Worm (Caenorhabditis elegans): ENCODE data around the gene M151.1.

Gene M151.1

DNA sequence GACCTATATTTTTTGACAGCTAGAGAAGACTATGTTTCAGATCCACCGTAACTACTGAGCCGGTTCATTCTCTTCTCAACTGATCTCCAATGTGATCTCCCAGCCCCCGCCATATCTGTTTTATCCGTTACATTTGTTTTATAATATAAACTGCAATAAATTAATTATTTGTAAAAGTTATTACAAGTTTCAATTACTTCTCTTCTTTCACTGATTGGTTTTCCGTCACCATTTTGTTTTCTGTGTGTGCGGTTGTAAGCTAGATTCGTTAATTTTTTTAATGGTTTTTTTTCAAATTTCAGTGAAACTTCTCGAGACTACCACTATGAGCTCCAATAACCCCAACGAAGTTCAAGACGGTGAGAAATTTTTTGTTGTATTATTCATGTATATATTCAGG, 10.5 kb upstream of the M151.1 start, which contains the start of gene M151.2:
M151.2 (plus strand) TSS at position 301 of the 400 bp plus-strand sequence.
- no peak for TF ChIP-seq klf-2 (GFP tag; conservative IDR thresholded peaks at IDR 0.05)
- TF ChIP-seq ztf-29 (GFP tag; IDR thresholded peaks at IDR 0.05) = no peak

- TF ChIP-seq ztf-23 (GFP tag; IDR thresholded peaks at IDR 0.05) = no peak
- no peak for TF ChIP-seq med-1 (GFP tag; optimal IDR thresholded peaks at IDR 0.05; ENCODE audit: insufficient read depth)
- TF ChIP-seq ztf-29 (GFP tag; IDR thresholded peaks at IDR 0.05) = no peak
- no peak for TF ChIP-seq flt-1 (GFP tag; IDR thresholded peaks at IDR 0.05)
- no peak for TF ChIP-seq tab-1 (GFP tag; IDR thresholded peaks at IDR 0.05)
- TF ChIP-seq cog-1 (tag; optimal IDR thresholded peaks at IDR 0.05) = no peak
- TF ChIP-seq klf-2 (GFP tag; conservative IDR thresholded peaks at IDR 0.05) = no peak
- no peak for TF ChIP-seq T22C8.4 (GFP tag; IDR thresholded peaks at IDR 0.05)
- TF ChIP-seq ref-1 (GFP tag; conservative IDR thresholded peaks at IDR 0.05) = no peak
Measured at ce11 chrII:3634765-3635164, 6.5 kb upstream of the M151.1 start.

- TF ChIP-seq klf-2 (GFP tag; conservative IDR thresholded peaks at IDR 0.05) (no peak), flt-1 (GFP tag; IDR thresholded peaks at IDR 0.05) (no peak), ref-1 (GFP tag; conservative IDR thresholded peaks at IDR 0.05) (no peak), med-1 (GFP tag; optimal IDR thresholded peaks at IDR 0.05; ENCODE audit: insufficient read depth) (no peak), T22C8.4 (GFP tag; IDR thresholded peaks at IDR 0.05) (no peak), ztf-23 (GFP tag; IDR thresholded peaks at IDR 0.05) (no peak), tab-1 (GFP tag; IDR thresholded peaks at IDR 0.05) (no peak), ztf-29 (GFP tag; IDR thresholded peaks at IDR 0.05) (no peak), cog-1 (tag; optimal IDR thresholded peaks at IDR 0.05) (no peak)
Measured at ce11 chrII:3639238-3639637, 2.1 kb upstream of the M151.1 start, which contains the start of gene fbxb-31. Gene fbxb-31, minus strand, starts transcription at chrII:3639338.

ce11 chrII:3640197-3640596, 1.1 kb upstream of the M151.1 start, which contains the start of gene M151.10:
Gene M151.10, minus strand, starts transcription at chrII:3640297.
- TF ChIP-seq klf-2 (GFP tag; conservative IDR thresholded peaks at IDR 0.05) (no peak), ztf-29 (GFP tag; IDR thresholded peaks at IDR 0.05) (no peak), flt-1 (GFP tag; IDR thresholded peaks at IDR 0.05) (no peak), ref-1 (GFP tag; conservative IDR thresholded peaks at IDR 0.05) (no peak), med-1 (GFP tag; optimal IDR thresholded peaks at IDR 0.05; ENCODE audit: insufficient read depth) (no peak), T22C8.4 (GFP tag; IDR thresholded peaks at IDR 0.05) (no peak), ztf-23 (GFP tag; IDR thresholded peaks at IDR 0.05) (no peak), tab-1 (GFP tag; IDR thresholded peaks at IDR 0.05) (no peak), cog-1 (tag; optimal IDR thresholded peaks at IDR 0.05) (no peak)

DNA sequence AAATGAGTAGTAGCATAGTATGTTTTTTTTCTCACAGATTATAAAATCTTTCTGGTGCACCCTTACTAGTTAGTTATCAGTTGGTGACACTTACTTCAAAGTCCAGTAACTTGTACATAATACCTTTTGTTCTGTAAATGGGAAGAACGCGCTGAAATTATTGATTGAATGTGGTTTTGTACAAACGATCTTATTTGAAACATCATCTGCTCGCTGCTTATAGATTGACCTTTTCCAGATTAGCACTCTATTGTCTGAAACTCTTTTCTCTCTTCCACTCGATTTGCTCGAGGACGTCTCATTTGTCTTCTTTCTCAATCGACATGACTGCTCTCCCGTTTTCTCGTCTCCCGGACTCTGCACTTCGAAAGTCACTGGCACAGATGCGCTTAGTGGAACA, 5.8 kb downstream of the M151.1 start, which contains the start of gene fbxb-33:
fbxb-33 (plus strand) TSS at position 301 of the 400 bp plus-strand sequence.
- no peak for TF ChIP-seq ref-1 (GFP tag; conservative IDR thresholded peaks at IDR 0.05)
- TF ChIP-seq cog-1 (tag; optimal IDR thresholded peaks at IDR 0.05) = no peak
- TF ChIP-seq med-1 (GFP tag; optimal IDR thresholded peaks at IDR 0.05; ENCODE audit: insufficient read depth) = no peak
- no peak for TF ChIP-seq T22C8.4 (GFP tag; IDR thresholded peaks at IDR 0.05)
- no peak for TF ChIP-seq ztf-29 (GFP tag; IDR thresholded peaks at IDR 0.05)
- TF ChIP-seq klf-2 (GFP tag; conservative IDR thresholded peaks at IDR 0.05) = no peak
- no peak for TF ChIP-seq ztf-23 (GFP tag; IDR thresholded peaks at IDR 0.05)
- TF ChIP-seq tab-1 (GFP tag; IDR thresholded peaks at IDR 0.05) = no peak
- TF ChIP-seq flt-1 (GFP tag; IDR thresholded peaks at IDR 0.05) = no peak

DNA sequence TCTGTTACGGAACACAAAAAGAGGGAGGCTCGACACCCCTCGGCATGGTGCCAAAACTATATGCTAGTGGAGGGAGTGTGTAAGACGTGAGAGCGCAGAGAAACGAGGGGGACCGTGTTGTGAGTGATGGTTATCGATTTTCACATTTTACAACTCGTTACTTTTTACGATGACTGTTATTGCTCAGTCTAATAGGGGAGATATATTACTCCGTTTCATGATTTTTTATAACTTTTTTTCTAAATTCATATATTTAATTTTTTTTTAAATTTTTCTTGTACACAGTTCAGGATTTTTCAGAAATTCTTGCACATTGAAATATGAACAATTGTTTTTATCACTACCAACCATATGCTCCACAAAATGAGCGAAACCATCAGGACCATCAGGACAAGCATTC, 14.1 kb downstream of the M151.1 start, which contains the start of gene F19B10.5:
F19B10.5 (plus strand) TSS at position 301 of the 400 bp plus-strand sequence.
- no peak for TF ChIP-seq flt-1 (GFP tag; IDR thresholded peaks at IDR 0.05)
- no peak for TF ChIP-seq med-1 (GFP tag; optimal IDR thresholded peaks at IDR 0.05; ENCODE audit: insufficient read depth)
- no peak for TF ChIP-seq ztf-29 (GFP tag; IDR thresholded peaks at IDR 0.05)
- no peak for TF ChIP-seq cog-1 (tag; optimal IDR thresholded peaks at IDR 0.05)
- no peak for TF ChIP-seq ztf-23 (GFP tag; IDR thresholded peaks at IDR 0.05)
- TF ChIP-seq T22C8.4 (GFP tag; IDR thresholded peaks at IDR 0.05) = no peak
- TF ChIP-seq klf-2 (GFP tag; conservative IDR thresholded peaks at IDR 0.05) = no peak
- TF ChIP-seq tab-1 (GFP tag; IDR thresholded peaks at IDR 0.05) = no peak
- TF ChIP-seq ref-1 (GFP tag; conservative IDR thresholded peaks at IDR 0.05) = no peak

DNA sequence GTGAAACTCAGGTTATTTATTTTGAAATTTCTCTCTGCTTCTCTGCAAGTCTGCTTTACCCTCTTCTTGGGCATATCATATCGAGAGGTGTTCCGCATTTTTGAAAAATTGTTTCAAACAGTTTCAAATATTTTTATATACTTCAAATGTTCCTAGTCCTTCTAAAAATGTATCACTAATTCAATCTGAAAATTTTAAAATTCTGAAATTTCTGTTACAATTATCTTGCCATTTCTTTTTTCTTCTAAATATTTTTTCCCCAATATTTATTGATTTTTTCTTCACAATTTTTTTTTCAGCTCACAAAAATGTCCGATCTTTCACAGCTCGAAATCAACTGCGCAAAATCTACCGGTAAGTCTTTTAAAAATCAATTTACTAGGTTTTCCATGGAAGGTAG, 18.5 kb downstream of the M151.1 start, which contains the start of gene F19B10.4:
F19B10.4 (plus strand) TSS at position 301 of the 400 bp plus-strand sequence.
- TF ChIP-seq T22C8.4 (GFP tag; IDR thresholded peaks at IDR 0.05) (no peak), cog-1 (tag; optimal IDR thresholded peaks at IDR 0.05) (no peak), ref-1 (GFP tag; conservative IDR thresholded peaks at IDR 0.05) (no peak), klf-2 (GFP tag; conservative IDR thresholded peaks at IDR 0.05) (no peak), ztf-23 (GFP tag; IDR thresholded peaks at IDR 0.05) (no peak), ztf-29 (GFP tag; IDR thresholded peaks at IDR 0.05) (no peak), med-1 (GFP tag; optimal IDR thresholded peaks at IDR 0.05; ENCODE audit: insufficient read depth) (no peak), flt-1 (GFP tag; IDR thresholded peaks at IDR 0.05) (no peak), tab-1 (GFP tag; IDR thresholded peaks at IDR 0.05) (no peak)

DNA sequence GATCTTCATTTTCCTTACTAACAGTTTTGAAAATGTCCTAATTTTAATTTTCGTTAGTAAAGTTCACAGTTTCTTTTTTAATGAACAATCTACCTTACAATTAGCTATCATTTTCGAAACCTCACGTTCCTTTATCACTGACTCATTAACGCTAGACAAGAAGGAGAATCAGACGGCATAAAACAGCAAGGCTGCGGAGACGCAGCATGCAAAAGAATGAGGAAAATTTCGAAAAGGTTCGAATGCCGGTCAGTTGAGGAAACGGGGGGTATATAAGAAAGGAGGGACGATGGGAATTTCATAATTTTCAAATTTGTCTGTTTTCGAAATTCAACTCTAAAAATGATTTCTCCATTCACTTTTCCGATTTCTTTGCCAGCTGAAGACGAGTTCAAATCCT, 20.6 kb downstream of the M151.1 start, which contains the start of gene F19B10.13:
F19B10.13 (plus strand) TSS at position 343 of the 400 bp plus-strand sequence.
- no peak for TF ChIP-seq cog-1 (tag; optimal IDR thresholded peaks at IDR 0.05)
- no peak for TF ChIP-seq tab-1 (GFP tag; IDR thresholded peaks at IDR 0.05)
- TF ChIP-seq klf-2 (GFP tag; conservative IDR thresholded peaks at IDR 0.05) = no peak
- TF ChIP-seq T22C8.4 (GFP tag; IDR thresholded peaks at IDR 0.05) = no peak
- TF ChIP-seq ref-1 (GFP tag; conservative IDR thresholded peaks at IDR 0.05) = no peak
- TF ChIP-seq ztf-23 (GFP tag; IDR thresholded peaks at IDR 0.05) = no peak
- no peak for TF ChIP-seq ztf-29 (GFP tag; IDR thresholded peaks at IDR 0.05)
- no peak for TF ChIP-seq med-1 (GFP tag; optimal IDR thresholded peaks at IDR 0.05; ENCODE audit: insufficient read depth)
- no peak for TF ChIP-seq flt-1 (GFP tag; IDR thresholded peaks at IDR 0.05)

- TF ChIP-seq flt-1 (GFP tag; IDR thresholded peaks at IDR 0.05) (no peak), klf-2 (GFP tag; conservative IDR thresholded peaks at IDR 0.05) (no peak), cog-1 (tag; optimal IDR thresholded peaks at IDR 0.05) (no peak), ztf-29 (GFP tag; IDR thresholded peaks at IDR 0.05) (no peak), T22C8.4 (GFP tag; IDR thresholded peaks at IDR 0.05) (no peak), tab-1 (GFP tag; IDR thresholded peaks at IDR 0.05) (no peak), ref-1 (GFP tag; conservative IDR thresholded peaks at IDR 0.05) (no peak), med-1 (GFP tag; optimal IDR thresholded peaks at IDR 0.05; ENCODE audit: insufficient read depth) (no peak), ztf-23 (GFP tag; IDR thresholded peaks at IDR 0.05) (no peak)
Measured at ce11 chrII:3663796-3664195, 22.5 kb downstream of the M151.1 start, which contains the start of gene F19B10.6. Gene F19B10.6, minus strand, starts transcription at chrII:3663896.
